Fruit fly (Drosophila melanogaster): ENCODE results near the gene CG32236.

Gene CG32236

dm6 chr3L:4625387-4626386 is 41.5 kb downstream of the CG32236 start, which contains the start of gene Src64B:
TSS of gene Src64B (minus strand) at chr3L:4626196.
- TF ChIP-seq h (optimal IDR thresholded peaks at IDR 0.05) (no peak), psq (optimal IDR thresholded peaks at IDR 0.05) (no peak), Myc (optimal IDR thresholded peaks at IDR 0.05) (no peak), ttk (optimal IDR thresholded peaks at IDR 0.05) (no peak), Sin3A (optimal IDR thresholded peaks at IDR 0.05) (no peak), insv (optimal IDR thresholded peaks at IDR 0.05) (no peak)

- TF ChIP-seq ttk (optimal IDR thresholded peaks at IDR 0.05) = no peak
- TF ChIP-seq psq (optimal IDR thresholded peaks at IDR 0.05) = no peak
- no peak for TF ChIP-seq Myc (optimal IDR thresholded peaks at IDR 0.05)
- no peak for TF ChIP-seq Sin3A (optimal IDR thresholded peaks at IDR 0.05)
- no peak for TF ChIP-seq insv (optimal IDR thresholded peaks at IDR 0.05)
- no peak for TF ChIP-seq h (optimal IDR thresholded peaks at IDR 0.05)
Observed at dm6 chr3L:4624371-4625154, 42.6 kb downstream of the CG32236 start.

- TF ChIP-seq insv (optimal IDR thresholded peaks at IDR 0.05) (no peak), ttk (optimal IDR thresholded peaks at IDR 0.05) (no peak), psq (optimal IDR thresholded peaks at IDR 0.05) (no peak), h (optimal IDR thresholded peaks at IDR 0.05) (no peak), Sin3A (optimal IDR thresholded peaks at IDR 0.05) (no peak), Myc (optimal IDR thresholded peaks at IDR 0.05) (no peak)
Observed at dm6 chr3L:4623870-4624269, 43.3 kb downstream of the CG32236 start.

dm6 chr3L:4623035-4623580 is 44.1 kb downstream of the CG32236 start:
- TF ChIP-seq ttk (optimal IDR thresholded peaks at IDR 0.05) (no peak), Sin3A (optimal IDR thresholded peaks at IDR 0.05) (no peak), psq (optimal IDR thresholded peaks at IDR 0.05) (no peak), Myc (optimal IDR thresholded peaks at IDR 0.05) (no peak), h (optimal IDR thresholded peaks at IDR 0.05) (no peak), insv (optimal IDR thresholded peaks at IDR 0.05) (no peak)

dm6 chr3L:4620919-4621318 is 46.3 kb downstream of the CG32236 start, which contains the start of gene CG32246:
TSS of gene CG32246 (plus strand) at chr3L:4621219.
- no peak for TF ChIP-seq Myc (optimal IDR thresholded peaks at IDR 0.05)
- no peak for TF ChIP-seq insv (optimal IDR thresholded peaks at IDR 0.05)
- TF ChIP-seq Sin3A (optimal IDR thresholded peaks at IDR 0.05) = no peak

dm6 chr3L:4619497-4620211 is 47.5 kb downstream of the CG32236 start:
- TF ChIP-seq psq (optimal IDR thresholded peaks at IDR 0.05) (no peak), ttk (optimal IDR thresholded peaks at IDR 0.05) (no peak), insv (optimal IDR thresholded peaks at IDR 0.05) (no peak), Myc (optimal IDR thresholded peaks at IDR 0.05) (no peak), h (optimal IDR thresholded peaks at IDR 0.05) (no peak), Sin3A (optimal IDR thresholded peaks at IDR 0.05) (no peak)

- TF ChIP-seq psq (optimal IDR thresholded peaks at IDR 0.05) (no peak), Sin3A (optimal IDR thresholded peaks at IDR 0.05) (no peak), h (optimal IDR thresholded peaks at IDR 0.05) (no peak), ttk (optimal IDR thresholded peaks at IDR 0.05) (no peak), insv (optimal IDR thresholded peaks at IDR 0.05) (no peak), Myc (optimal IDR thresholded peaks at IDR 0.05) (no peak)
Observed at dm6 chr3L:4618865-4619496, 48.2 kb downstream of the CG32236 start.

All from Kc167 (cell line).